Worm (Caenorhabditis elegans): ENCODE measurements around the gene mnk-1.

mnk-1 gene

ce11 chrII:10537571-10537970 is 17.3 kb downstream of the mnk-1 start, which contains the start of gene R166.2:
TSS of gene R166.2 (minus strand) at chrII:10537671.
- no peak for TF ChIP-seq nhr-85 (tag)
- no peak for TF ChIP-seq pag-3 (tag; optimal IDR thresholded peaks at IDR 0.05; ENCODE audit: borderline replicate concordance, insufficient read depth)
- TF ChIP-seq xbp-1 (tag; optimal IDR thresholded peaks at IDR 0.05): no peak
- TF ChIP-seq nhr-47 (tag; optimal IDR thresholded peaks at IDR 0.05): no peak
- TF ChIP-seq efl-1 (optimal IDR thresholded peaks at IDR 0.05): no peak
- no peak for TF ChIP-seq efl-1 (GFP tag; optimal IDR thresholded peaks at IDR 0.05 in 1 of 2)
- no peak for TF ChIP-seq C16A3.4 (tag; optimal IDR thresholded peaks at IDR 0.05)
- TF ChIP-seq nhr-84 (tag; optimal IDR thresholded peaks at IDR 0.05): no peak
- TF ChIP-seq fkh-8 (tag; optimal IDR thresholded peaks at IDR 0.05): no peak
- TF ChIP-seq mef-2 (tag; optimal IDR thresholded peaks at IDR 0.05): no peak
- no peak for TF ChIP-seq mab-9 (GFP tag; IDR thresholded peaks at IDR 0.05)
- TF ChIP-seq fkh-4 (tag; optimal IDR thresholded peaks at IDR 0.05; ENCODE audit: borderline replicate concordance): no peak
- no peak for TF ChIP-seq ceh-88 (GFP tag; IDR thresholded peaks at IDR 0.05)
- no peak for TF ChIP-seq ztf-11 (tag; optimal IDR thresholded peaks at IDR 0.05)
- TF ChIP-seq hpl-2 (GFP tag; optimal IDR thresholded peaks at IDR 0.05): no peak
- TF ChIP-seq nhr-77 (tag; optimal IDR thresholded peaks at IDR 0.05): no peak
- TF ChIP-seq elt-3 (tag; optimal IDR thresholded peaks at IDR 0.05): no peak
- no peak for TF ChIP-seq C04F5.9 (tag; optimal IDR thresholded peaks at IDR 0.05)
- no peak for TF ChIP-seq hlh-17 (GFP tag; optimal IDR thresholded peaks at IDR 0.05; ENCODE audit: borderline replicate concordance)
- no peak for TF ChIP-seq nhr-28 (tag; optimal IDR thresholded peaks at IDR 0.05)
- no peak for TF ChIP-seq tlp-1 (tag; optimal IDR thresholded peaks at IDR 0.05)

ce11 chrII:10533985-10534384 is 20.9 kb downstream of the mnk-1 start:
- TF ChIP-seq lin-15B (tag; optimal IDR thresholded peaks at IDR 0.05): no peak
- TF ChIP-seq nhr-85 (tag): peak; percentile 34
- no peak for TF ChIP-seq lin-13 (GFP tag; optimal IDR thresholded peaks at IDR 0.05)
- no peak for TF ChIP-seq ztf-11 (tag; optimal IDR thresholded peaks at IDR 0.05)
- no peak for TF ChIP-seq skn-1 (tag; optimal IDR thresholded peaks at IDR 0.05)

ce11 chrII:10531604-10532003 is 23.2 kb downstream of the mnk-1 start:
- TF ChIP-seq ztf-11 (tag; optimal IDR thresholded peaks at IDR 0.05) (no peak), fkh-10 (GFP tag; optimal IDR thresholded peaks at IDR 0.05) (no peak), aha-1 (tag; optimal IDR thresholded peaks at IDR 0.05) (no peak), elt-3 (tag; optimal IDR thresholded peaks at IDR 0.05) (no peak), zip-4 (GFP tag; optimal IDR thresholded peaks at IDR 0.05) (no peak), ztf-4 (tag; optimal IDR thresholded peaks at IDR 0.05) (no peak)

DNA sequence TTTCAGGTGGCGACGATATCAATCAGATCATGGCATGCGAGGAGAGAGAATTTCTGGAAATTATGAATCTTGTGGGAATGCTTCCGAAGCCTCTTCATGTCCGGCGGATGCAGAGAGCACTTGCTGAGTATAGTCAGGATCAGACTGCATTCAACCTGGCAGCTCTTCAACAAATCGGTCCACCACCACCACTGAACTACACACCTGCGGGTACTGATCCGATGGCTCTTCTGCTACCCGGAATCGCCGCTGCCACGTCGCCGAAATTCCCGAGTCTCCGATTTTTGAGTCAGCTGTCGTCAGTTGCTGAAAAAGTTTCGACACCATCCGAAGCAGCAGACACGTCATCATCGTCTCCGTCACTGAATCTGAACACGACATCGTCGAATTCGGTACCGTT is 23.9 kb downstream of the mnk-1 start:
- no peak for TF ChIP-seq nhr-71 (tag; optimal IDR thresholded peaks at IDR 0.05)
- no peak for TF ChIP-seq nhr-237 (tag; optimal IDR thresholded peaks at IDR 0.05)
- TF ChIP-seq dpl-1 (GFP tag; optimal IDR thresholded peaks at IDR 0.05): no peak
- no peak for TF ChIP-seq unc-98 (GFP tag; IDR thresholded peaks at IDR 0.05)
- no peak for TF ChIP-seq lsy-2 (tag; optimal IDR thresholded peaks at IDR 0.05)
- no peak for TF ChIP-seq snpc-4 (tag; optimal IDR thresholded peaks at IDR 0.05)
- no peak for TF ChIP-seq hlh-4 (tag; optimal IDR thresholded peaks at IDR 0.05)
- TF ChIP-seq elt-3 (tag; optimal IDR thresholded peaks at IDR 0.05): no peak
- TF ChIP-seq tlp-1 (tag; optimal IDR thresholded peaks at IDR 0.05): no peak

DNA sequence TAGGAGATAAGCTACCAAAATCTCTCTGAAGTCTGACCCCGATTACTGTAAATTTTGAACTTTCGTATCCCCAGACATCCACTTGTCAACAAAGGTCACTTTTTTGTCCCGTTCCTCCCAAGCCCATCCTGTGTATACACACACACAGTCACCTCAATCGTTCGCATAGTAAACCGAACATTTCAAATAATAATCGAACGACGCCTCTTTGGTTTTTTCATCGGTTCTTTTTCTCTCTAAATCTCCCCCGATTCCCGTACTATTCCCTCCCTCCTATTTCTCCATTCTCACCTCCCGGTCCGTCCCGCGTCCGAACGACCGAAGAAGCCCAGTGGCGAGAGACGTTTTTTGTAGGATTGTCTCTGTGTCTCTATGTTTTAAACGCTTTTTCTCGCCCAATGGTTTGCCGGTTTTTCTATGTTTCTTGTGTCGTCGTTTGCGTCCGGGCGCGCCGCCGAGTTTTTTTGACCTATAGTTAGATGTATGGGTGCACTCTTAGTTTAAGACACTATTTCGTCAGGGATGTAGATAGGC is 25.6 kb downstream of the mnk-1 start:
- TF ChIP-seq ceh-88 (GFP tag; IDR thresholded peaks at IDR 0.05) (no peak), aly-2 (tag; optimal IDR thresholded peaks at IDR 0.05) (no peak), ceh-90 (tag; optimal IDR thresholded peaks at IDR 0.05) (no peak), lin-15B (tag; optimal IDR thresholded peaks at IDR 0.05) (no peak), lin-14 (GFP tag; optimal IDR thresholded peaks at IDR 0.05) (peak; percentile 12), sox-4 (tag; optimal IDR thresholded peaks at IDR 0.05) (no peak), blmp-1 (tag; optimal IDR thresholded peaks at IDR 0.05) (peak; percentile 31), C16A3.4 (tag; optimal IDR thresholded peaks at IDR 0.05) (no peak)
